Worm (Caenorhabditis elegans) whole organism, young adult: Measurements from ENCODE around the gene Y53C12A.6.
A peak's percentile ranks its signal among the peaks of the same experiment; 100 is the strongest.

Source experiments
- F23B12.7 ChIP-seq: sonication (generic microtip); optimal IDR thresholded peaks from 2 replicates; lab custom pipeline; 2017; ENCODE audit warnings: missing genetic modification characterization, mild to moderate bottlenecking, missing compliant biosample characterization, antibody characterized with exemption, moderate library complexity; ENCODE audit not compliant: insufficient read depth
- K11D2.4 ChIP-seq: fragments of 200-800 bp; sonication (Bioruptor generic); IDR thresholded peaks from 2 replicates; pipeline ENCODE4 v1.3.6; 2022; ENCODE audit warnings: missing genetic modification reagents, missing genetic modification characterization, missing compliant biosample characterization
- Y53G8AR.9 ChIP-seq: fragments of 200-800 bp; sonication (Bioruptor generic); conservative IDR thresholded peaks from 2 replicates; pipeline ENCODE4 v1.3.6; 2022; ENCODE audit warnings: missing genetic modification reagents, missing genetic modification characterization, missing compliant biosample characterization
- Y56A3A.18 ChIP-seq: fragments of 200-800 bp; sonication (Bioruptor generic); IDR thresholded peaks from 2 replicates; pipeline ENCODE4 v1.3.6; 2022; ENCODE audit warnings: missing genetic modification reagents, missing genetic modification characterization, missing compliant biosample characterization
- attf-3 ChIP-seq: fragments of 200-800 bp; sonication (Bioruptor generic); conservative IDR thresholded peaks from 2 replicates; pipeline ENCODE4 v1.3.6; 2022; ENCODE audit warnings: missing genetic modification reagents, missing genetic modification characterization, missing compliant biosample characterization
- attf-6 ChIP-seq: fragments of 200-800 bp; sonication (Bioruptor generic); IDR thresholded peaks from 2 replicates; pipeline ENCODE4 v1.3.6; 2022; ENCODE audit warnings: missing genetic modification reagents, missing genetic modification characterization, missing compliant biosample characterization
- bed-1 ChIP-seq: fragments of 200-800 bp; sonication (Bioruptor generic); IDR thresholded peaks from 2 replicates; pipeline ENCODE4 v1.3.6; 2022; ENCODE audit warnings: missing genetic modification reagents, missing genetic modification characterization, missing compliant biosample characterization
- bed-2 ChIP-seq: fragments of 200-800 bp; sonication (Bioruptor generic); IDR thresholded peaks from 2 replicates; pipeline ENCODE4 v1.3.6; 2022; ENCODE audit warnings: missing genetic modification reagents, missing genetic modification characterization, missing compliant biosample characterization
- ceh-27 ChIP-seq: fragments of 200-800 bp; sonication (Bioruptor generic); optimal IDR thresholded peaks from 2 replicates; lab custom pipeline; 2018; ENCODE audit warnings: mild to moderate bottlenecking, missing genetic modification characterization, moderate library complexity, missing compliant biosample characterization
- ceh-91 ChIP-seq: fragments of 200-800 bp; sonication (Bioruptor generic); IDR thresholded peaks from 2 replicates; pipeline ENCODE4 v1.3.6; 2022; ENCODE audit warnings: missing genetic modification reagents, missing genetic modification characterization, missing compliant biosample characterization
- ekl-4 ChIP-seq: fragments of 200-800 bp; sonication (Bioruptor generic); IDR thresholded peaks from 2 replicates; pipeline ENCODE4 v1.3.6; 2022; ENCODE audit warnings: missing genetic modification reagents, missing genetic modification characterization, missing compliant biosample characterization
- gei-17 ChIP-seq: fragments of 200-800 bp; sonication (Bioruptor generic); optimal IDR thresholded peaks from 2 replicates; lab custom pipeline; 2018; ENCODE audit warnings: mild to moderate bottlenecking, missing genetic modification characterization, missing compliant biosample characterization
- hlh-12 ChIP-seq: sonication (generic microtip); optimal IDR thresholded peaks from 2 replicates; lab custom pipeline; 2016; ENCODE audit warnings: missing genetic modification characterization, missing compliant biosample characterization
- hmg-1.2 ChIP-seq: fragments of 200-800 bp; sonication (Bioruptor generic); IDR thresholded peaks from 2 replicates; pipeline ENCODE4 v1.3.6; 2022; ENCODE audit warnings: missing genetic modification reagents, missing genetic modification characterization, missing compliant biosample characterization
- let-607 ChIP-seq, 2 experiments: fragments of 200-800 bp in 1 of 2; sonication (Bioruptor generic) in 1 of 2; sonication (generic microtip) in 1 of 2; optimal IDR thresholded peaks; 2 replicates each; lab custom pipeline; 2016 to 2018; ENCODE audit warnings: mild to moderate bottlenecking in 2 of 2, missing compliant biosample characterization in 2 of 2, missing genetic modification characterization in 2 of 2, moderate library complexity in 2 of 2, missing genotype in 1 of 2
- lin-40 ChIP-seq: sonication (generic microtip); optimal IDR thresholded peaks from 2 replicates; lab custom pipeline; 2016; ENCODE audit warnings: missing genetic modification characterization, mild to moderate bottlenecking, missing compliant biosample characterization, missing genotype, missing genetic modification reagents
- lsl-1 ChIP-seq: fragments of 200-800 bp; sonication (Bioruptor generic); optimal IDR thresholded peaks from 2 replicates; lab custom pipeline; 2018; ENCODE audit warnings: mild to moderate bottlenecking, missing genetic modification characterization, moderate library complexity, missing compliant biosample characterization
- lsy-27 ChIP-seq: sonication (generic microtip); optimal IDR thresholded peaks from 2 replicates; lab custom pipeline; 2017; ENCODE audit warnings: missing genetic modification characterization, mild to moderate bottlenecking, missing compliant biosample characterization, antibody characterized with exemption, missing genotype, borderline replicate concordance; ENCODE audit not compliant: insufficient read depth
- madf-3 ChIP-seq: fragments of 200-800 bp; sonication (Bioruptor generic); IDR thresholded peaks from 2 replicates; pipeline ENCODE4 v1.3.6; 2022; ENCODE audit warnings: missing genetic modification reagents, missing genetic modification characterization, missing compliant biosample characterization
- mcd-1 ChIP-seq: fragments of 200-800 bp; sonication (Bioruptor generic); IDR thresholded peaks from 2 replicates; pipeline ENCODE4 v1.3.6; 2022; ENCODE audit warnings: missing genetic modification reagents, missing genetic modification characterization, missing compliant biosample characterization
- mxl-1 ChIP-seq: sonication (generic microtip); optimal IDR thresholded peaks from 2 replicates; lab custom pipeline; 2016; ENCODE audit warnings: missing genetic modification characterization, missing compliant biosample characterization
- nhr-179 ChIP-seq: sonication (generic microtip); optimal IDR thresholded peaks from 2 replicates; lab custom pipeline; 2016; ENCODE audit warnings: mild to moderate bottlenecking, missing genetic modification characterization, missing compliant biosample characterization
- nhr-80 ChIP-seq: sonication (generic microtip); optimal IDR thresholded peaks from 2 replicates; lab custom pipeline; 2016; ENCODE audit warnings: missing genetic modification characterization, missing compliant biosample characterization
- pbrm-1 ChIP-seq: fragments of 200-800 bp; sonication (Bioruptor generic); IDR thresholded peaks from 2 replicates; pipeline ENCODE4 v1.3.6; 2022; ENCODE audit warnings: missing genetic modification reagents, missing genetic modification characterization, missing compliant biosample characterization
- repo-1 ChIP-seq: sonication (generic microtip); optimal IDR thresholded peaks from 2 replicates; lab custom pipeline; 2017; ENCODE audit warnings: mild to moderate bottlenecking, missing genetic modification characterization, missing compliant biosample characterization
- sdz-38 ChIP-seq: sonication (generic microtip); optimal IDR thresholded peaks from 2 replicates; lab custom pipeline; 2016; ENCODE audit warnings: missing genotype, missing genetic modification characterization, missing compliant biosample characterization
- somi-1 ChIP-seq: fragments of 200-800 bp; sonication (Bioruptor generic); optimal IDR thresholded peaks from 2 replicates; lab custom pipeline; 2018; ENCODE audit warnings: mild to moderate bottlenecking, missing genetic modification characterization, missing compliant biosample characterization
- sptf-2 ChIP-seq: fragments of 200-800 bp; sonication (Bioruptor generic); optimal IDR thresholded peaks from 2 replicates; lab custom pipeline; 2018; ENCODE audit warnings: mild to moderate bottlenecking, missing genetic modification characterization, missing compliant biosample characterization
- tbp1 ChIP-seq: fragments of 200-800 bp; sonication (Bioruptor generic); optimal IDR thresholded peaks from 2 replicates; lab custom pipeline; 2018; ENCODE audit warnings: mild to moderate bottlenecking, missing genetic modification characterization, missing compliant biosample characterization
- tbx-9 ChIP-seq: sonication (generic microtip); optimal IDR thresholded peaks from 2 replicates; lab custom pipeline; 2016; ENCODE audit warnings: borderline replicate concordance, missing genetic modification characterization, inconsistent platforms, missing compliant biosample characterization
- unc-62 ChIP-seq: fragments of 150-350 bp; optimal IDR thresholded peaks from 2 replicates; lab custom pipeline; 2014; ENCODE audit warnings: missing biosample characterization, missing genetic modification reagents, missing genetic modification characterization
- ztf-26 ChIP-seq: sonication (generic microtip); optimal IDR thresholded peaks from 2 replicates; lab custom pipeline; 2017; ENCODE audit warnings: missing genetic modification characterization, missing compliant biosample characterization

Y53C12A.6 gene

DNA sequence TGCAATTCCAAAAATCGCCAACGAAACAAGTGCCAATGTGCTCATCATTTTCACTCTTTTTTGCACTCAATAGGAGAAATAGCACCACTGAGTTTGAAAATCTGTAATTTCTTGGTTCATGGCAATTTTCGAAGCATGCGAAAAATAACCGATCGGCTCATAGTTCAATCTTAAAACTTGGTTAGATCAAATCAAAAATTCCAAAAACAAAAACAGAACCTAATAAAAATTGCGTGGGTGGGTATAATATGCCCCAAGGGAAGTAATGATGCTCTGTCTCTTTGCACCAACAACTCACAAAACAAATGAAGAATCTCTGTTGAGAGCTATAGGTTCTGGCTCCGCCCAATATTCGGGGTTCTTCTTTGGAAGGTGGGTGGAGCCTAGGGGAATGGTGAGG is 26.0 kb downstream of the Y53C12A.6 start, which contains the start of gene nlp-11:
Gene nlp-11, minus strand, starts transcription at position 101 of the 400 bp plus-strand sequence.
- TF ChIP-seq somi-1 (no peak), gei-17 (no peak), lsy-27 (tag; lab: Kevin White, UChicago) (no peak), bed-2 (GFP tag; lab: Robert Waterston, UW) (no peak), ceh-91 (GFP tag; lab: Robert Waterston, UW) (no peak), Y53G8AR.9 (no peak), hlh-12 (no peak), bed-1 (no peak), sptf-2 (no peak)

DNA sequence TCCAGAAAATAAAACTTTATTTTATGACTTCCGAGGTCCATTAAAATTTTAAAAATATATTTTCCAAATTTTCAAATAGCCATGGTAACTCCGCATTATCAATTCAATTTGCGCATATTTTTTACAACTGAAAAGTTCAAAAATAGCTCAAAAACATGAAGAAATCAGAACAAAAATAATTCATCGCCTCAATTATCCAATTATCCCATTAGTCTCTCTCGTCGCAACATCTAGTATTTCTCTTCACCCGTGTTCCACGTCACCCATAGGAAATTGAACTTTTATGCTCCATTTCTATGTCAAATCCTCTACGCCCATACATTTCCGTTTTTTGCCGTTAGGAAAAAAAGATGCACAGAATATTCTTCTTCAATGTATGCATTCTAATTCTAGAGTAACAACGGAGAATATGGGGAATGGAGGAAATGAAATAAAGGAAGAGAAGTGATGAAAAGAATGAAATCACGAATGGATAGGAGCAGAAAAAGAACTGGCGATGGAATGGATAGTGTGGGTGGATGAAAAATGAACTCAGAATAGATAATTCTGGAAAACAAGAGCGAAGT is 27.7 kb downstream of the Y53C12A.6 start:
- TF ChIP-seq mxl-1 (tag; lab: Kevin White, UChicago): no peak
- no peak for TF ChIP-seq Y56A3A.18 (GFP tag; lab: Robert Waterston, UW)
- no peak for TF ChIP-seq let-607 (tag; optimal IDR thresholded peaks at IDR 0.05; lab: Kevin White, UChicago)
- no peak for TF ChIP-seq sdz-38 (tag; lab: Kevin White, UChicago)
- TF ChIP-seq mcd-1: no peak
- no peak for TF ChIP-seq nhr-179

DNA sequence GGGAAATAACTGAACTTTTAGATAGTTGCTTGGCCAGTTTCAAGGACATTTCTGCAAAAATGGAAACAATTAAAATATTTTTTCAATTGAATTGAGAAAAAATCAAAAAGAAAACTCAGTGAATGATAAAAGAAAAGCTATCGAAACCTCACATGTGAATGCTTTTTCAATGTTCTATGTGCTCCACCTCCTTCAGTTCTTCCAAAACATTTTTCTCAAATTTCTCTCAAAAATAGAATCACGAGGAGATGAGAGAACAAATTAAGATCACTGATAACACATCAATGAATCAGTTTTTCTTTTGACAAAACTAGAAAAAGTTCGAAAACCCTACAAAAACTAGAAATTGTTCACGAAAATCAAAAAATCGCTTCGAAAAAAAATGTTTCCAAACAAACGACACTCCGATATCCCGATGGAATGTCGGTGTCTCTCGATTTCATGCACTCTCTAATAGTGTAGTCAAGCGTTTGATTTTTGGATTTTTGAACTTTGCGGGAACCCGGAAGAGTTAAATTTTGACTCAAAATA is 31.1 kb downstream of the Y53C12A.6 start, which contains the start of gene ZK1320.9:
Gene ZK1320.9, minus strand, starts transcription at position 51 of the 531 bp plus-strand sequence.
- TF ChIP-seq F23B12.7 (tag; lab: Kevin White, UChicago): peak; percentile 7
- no peak for TF ChIP-seq tbp1 (GFP tag; lab: Kevin White, UChicago)
- TF ChIP-seq ztf-26 (tag; lab: Kevin White, UChicago): peak; percentile 14
- peak; percentile 16 for TF ChIP-seq lin-40 (tag; lab: Kevin White, UChicago)
- peak; percentile 66 for TF ChIP-seq attf-3
- peak; percentile 31 for TF ChIP-seq nhr-80 (tag; lab: Kevin White, UChicago)
- no peak for TF ChIP-seq ekl-4
- TF ChIP-seq hmg-1.2 (GFP tag; lab: Robert Waterston, UW): peak; percentile 69
- TF ChIP-seq madf-3 (GFP tag; lab: Robert Waterston, UW): no peak

DNA sequence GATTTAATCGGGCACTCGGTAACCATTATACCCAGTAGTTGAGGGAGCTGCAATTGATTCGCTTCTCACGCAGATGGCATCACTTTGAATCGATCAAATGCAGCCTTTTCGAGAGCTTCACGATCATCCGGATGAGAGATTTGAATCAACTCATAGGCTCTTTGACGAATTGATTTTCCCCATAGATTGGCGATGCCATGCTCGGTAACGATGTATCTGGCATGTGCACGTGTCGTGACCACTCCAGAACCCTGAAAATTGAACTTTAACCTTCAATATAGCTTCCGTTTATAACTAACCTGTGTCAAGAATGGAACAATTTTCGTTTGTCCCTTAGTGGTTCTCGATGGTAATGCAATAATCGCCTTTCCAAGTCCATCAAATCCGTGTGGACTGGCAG is 33.6 kb downstream of the Y53C12A.6 start:
- TF ChIP-seq pbrm-1: no peak
- TF ChIP-seq attf-3: no peak
- no peak for TF ChIP-seq attf-6
- TF ChIP-seq K11D2.4 (GFP tag; lab: Robert Waterston, UW): no peak
- no peak for TF ChIP-seq ceh-91 (GFP tag; lab: Robert Waterston, UW)
- TF ChIP-seq repo-1 (tag; lab: Kevin White, UChicago): no peak
- TF ChIP-seq tbx-9 (tag; lab: Kevin White, UChicago): no peak
- TF ChIP-seq unc-62: no peak
- TF ChIP-seq mcd-1: no peak
- no peak for TF ChIP-seq nhr-80 (tag; lab: Kevin White, UChicago)
- TF ChIP-seq ceh-27 (GFP tag; lab: Kevin White, UChicago): no peak
- no peak for TF ChIP-seq lsl-1 (GFP tag; lab: Kevin White, UChicago)
- TF ChIP-seq lsy-27 (tag; lab: Kevin White, UChicago): no peak
